Worm (Caenorhabditis elegans): ENCODE data around the gene aos-1.

DNA sequence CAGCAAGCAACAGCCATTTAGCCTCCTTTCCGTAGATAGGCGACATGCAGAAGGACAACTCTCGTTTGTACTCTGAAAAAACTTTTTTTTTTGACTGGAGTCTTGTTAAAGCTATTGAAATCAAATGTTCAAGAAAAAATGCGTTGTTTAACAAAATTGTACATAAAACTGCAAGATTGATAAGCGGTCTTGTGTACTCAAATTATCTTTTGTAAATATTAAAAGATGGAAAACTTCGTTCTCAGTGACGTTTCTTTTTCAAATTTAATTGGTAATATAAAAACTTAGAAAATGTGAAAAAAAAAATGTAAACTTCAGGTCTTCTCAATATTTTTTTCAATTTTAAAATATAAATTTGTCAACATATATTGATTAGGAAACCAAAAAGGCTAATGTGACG lies 19.0 kb downstream of the aos-1 start:
- no peak for TF ChIP-seq F33H1.4 (GFP tag; IDR thresholded peaks at IDR 0.05)
- TF ChIP-seq nhr-179 (tag; optimal IDR thresholded peaks at IDR 0.05) = no peak
- TF ChIP-seq snpc-1.1 (tag; optimal IDR thresholded peaks at IDR 0.05; ENCODE audit: insufficient read depth) = no peak
- no peak for TF ChIP-seq unc-62 (GFP tag; optimal IDR thresholded peaks at IDR 0.05)
